Fruit fly (Drosophila melanogaster): ENCODE measurements around the gene Ag5r2.

DNA sequence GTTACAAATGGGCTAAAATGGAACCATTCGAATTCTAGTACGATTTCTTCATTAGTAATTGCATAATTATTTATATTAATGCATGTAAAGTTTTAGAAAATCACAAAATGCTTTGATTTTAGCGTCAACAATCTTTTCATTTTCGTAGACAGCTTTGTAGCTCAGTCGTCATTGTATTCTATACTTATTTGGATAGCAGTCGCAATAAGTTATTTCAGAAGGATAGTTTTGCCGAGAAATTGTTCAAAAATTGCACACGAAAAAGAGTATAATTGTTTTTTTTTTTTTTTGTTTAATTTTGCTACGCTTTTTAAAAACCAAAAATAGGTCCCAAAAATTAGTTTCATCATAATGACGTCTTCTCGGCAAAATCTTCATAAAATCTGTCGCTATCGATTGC, 8.8 kb downstream of the Ag5r2 start, which contains the start of gene CG5334:
- no peak for TF ChIP-seq sug (tag; optimal IDR thresholded peaks at IDR 0.05)
- TF ChIP-seq fd3F (GFP tag; optimal IDR thresholded peaks at IDR 0.05): no peak
- no peak for TF ChIP-seq CG31224 (GFP tag; IDR thresholded peaks at IDR 0.05)
- no peak for TF ChIP-seq sqz (GFP tag; optimal IDR thresholded peaks at IDR 0.05)
- TF ChIP-seq sima (GFP tag; optimal IDR thresholded peaks at IDR 0.05): no peak
- no peak for TF ChIP-seq fd96Cb (tag; optimal IDR thresholded peaks at IDR 0.05)
- no peak for TF ChIP-seq CG15601 (tag; optimal IDR thresholded peaks at IDR 0.05)
- no peak for TF ChIP-seq gsb (GFP tag; IDR thresholded peaks at IDR 0.05)
- no peak for TF ChIP-seq CG4707 (GFP tag; optimal IDR thresholded peaks at IDR 0.05)
- TF ChIP-seq CG16779 (GFP tag; IDR thresholded peaks at IDR 0.05): no peak
- no peak for TF ChIP-seq klu (GFP tag; IDR thresholded peaks at IDR 0.05)
- TF ChIP-seq CG10366 (GFP tag; IDR thresholded peaks at IDR 0.05): no peak
- TF ChIP-seq Bteb2 (GFP tag; optimal IDR thresholded peaks at IDR 0.05): no peak
